Fruit fly (Drosophila melanogaster): ENCODE results near the gene CG32547.

Gene CG32547

dm6 chrX:18405567-18406059 is 73.7 kb downstream of the CG32547 start (continued):
- TF ChIP-seq CG8359 (GFP tag; optimal IDR thresholded peaks at IDR 0.05; ENCODE audit: borderline replicate concordance), result no peak
- TF ChIP-seq wdn (GFP tag; IDR thresholded peaks at IDR 0.05), result 0 out of 2 replicates have a peak, but pooled peaks have one; percentile 25
- TF ChIP-seq CG6791 (GFP tag; IDR thresholded peaks at IDR 0.05; ENCODE audit: partially characterized antibody), result no peak
- TF ChIP-seq unc-4 (GFP tag; IDR thresholded peaks at IDR 0.05; ENCODE audit: partially characterized antibody), result no peak
- TF ChIP-seq CG12236 (GFP tag; optimal IDR thresholded peaks at IDR 0.05), result no peak
- TF ChIP-seq NC2β (GFP tag; optimal IDR thresholded peaks at IDR 0.05), result no peak
- peak; percentile 45 for TF ChIP-seq CG6654 (GFP tag; optimal IDR thresholded peaks at IDR 0.05)
- TF ChIP-seq CG4424 (GFP tag; optimal IDR thresholded peaks at IDR 0.05), result peak; percentile 77
- TF ChIP-seq Oli (tag; optimal IDR thresholded peaks at IDR 0.05), result peak; percentile 85
- TF ChIP-seq CG7786 (GFP tag; optimal IDR thresholded peaks at IDR 0.05), result peak; percentile 15
- no peak for TF ChIP-seq Fer2 (tag; optimal IDR thresholded peaks at IDR 0.05)
- peak; percentile 20 for TF ChIP-seq Atf3 (GFP tag; optimal IDR thresholded peaks at IDR 0.05)
- peak; percentile 41 for TF ChIP-seq chn (GFP tag; optimal IDR thresholded peaks at IDR 0.05)
- peak; percentile 35; the same call in 1 of the 2 replicates for TF ChIP-seq E2f2 (GFP tag; IDR thresholded peaks at IDR 0.05)
- TF ChIP-seq ind (GFP tag; optimal IDR thresholded peaks at IDR 0.05), result peak; percentile 59
- no peak for TF ChIP-seq B-H2 (GFP tag; optimal IDR thresholded peaks at IDR 0.05)
- TF ChIP-seq bab2 (GFP tag; optimal IDR thresholded peaks at IDR 0.05), result peak; percentile 27
- no peak for TF ChIP-seq da (GFP tag; optimal IDR thresholded peaks at IDR 0.05)
- peak; percentile 48 for TF ChIP-seq Drgx (GFP tag; IDR thresholded peaks at IDR 0.05)
- TF ChIP-seq CG14014 (GFP tag; IDR thresholded peaks at IDR 0.05), result no peak
- TF ChIP-seq Hsf (GFP tag; optimal IDR thresholded peaks at IDR 0.05), result peak; percentile 70
- no peak for TF ChIP-seq CG6683 (GFP tag; optimal IDR thresholded peaks at IDR 0.05)
- no peak for TF ChIP-seq CG7271 (tag; optimal IDR thresholded peaks at IDR 0.05)
- no peak for TF ChIP-seq sug (tag; optimal IDR thresholded peaks at IDR 0.05)
- TF ChIP-seq Hr39 (optimal IDR thresholded peaks at IDR 0.05), result no peak
- no peak for TF ChIP-seq her (GFP tag; optimal IDR thresholded peaks at IDR 0.05)
- no peak for TF ChIP-seq Dref (GFP tag; IDR thresholded peaks at IDR 0.05)
- TF ChIP-seq bsh (GFP tag; optimal IDR thresholded peaks at IDR 0.05), result peak in 1 of 2 experiments; percentile 81
- TF ChIP-seq peb (GFP tag; IDR thresholded peaks at IDR 0.05), result peak; percentile 35; the same call in 1 of the 2 replicates
- no peak for TF ChIP-seq Poxn (GFP tag; IDR thresholded peaks at IDR 0.05)
- peak; percentile 81 for TF ChIP-seq fd96Cb (tag; optimal IDR thresholded peaks at IDR 0.05)
- TF ChIP-seq CG13424 (tag; optimal IDR thresholded peaks at IDR 0.05), result peak; percentile 76
- peak; percentile 11 for TF ChIP-seq Dad (GFP tag; optimal IDR thresholded peaks at IDR 0.05)
- TF ChIP-seq CG13894 (tag; optimal IDR thresholded peaks at IDR 0.05), result no peak
- TF ChIP-seq jumu (GFP tag; optimal IDR thresholded peaks at IDR 0.05), result no peak
- TF ChIP-seq Awh (GFP tag; IDR thresholded peaks at IDR 0.05), result 0 out of 2 replicates have a peak, but pooled peaks have one; percentile 44
- TF ChIP-seq CG31441 (GFP tag; IDR thresholded peaks at IDR 0.05), result peak; percentile 90
- peak; percentile 22 for TF ChIP-seq Atf-2 (GFP tag; optimal IDR thresholded peaks at IDR 0.05)
- TF ChIP-seq CG10209 (GFP tag; optimal IDR thresholded peaks at IDR 0.05), result peak; percentile 52
- TF ChIP-seq sens-2 (GFP tag; IDR thresholded peaks at IDR 0.05), result peak; percentile 42; the same call in 1 of the 2 replicates
- TF ChIP-seq schlank (tag; optimal IDR thresholded peaks at IDR 0.05), result no peak
- TF ChIP-seq ab (GFP tag; optimal IDR thresholded peaks at IDR 0.05), result peak; percentile 40
- no peak; the same call in 1 of the 2 replicates for TF ChIP-seq klu (GFP tag; IDR thresholded peaks at IDR 0.05)
- TF ChIP-seq H15 (GFP tag; IDR thresholded peaks at IDR 0.05), result no peak
- no peak for TF ChIP-seq amos (GFP tag; IDR thresholded peaks at IDR 0.05; ENCODE audit: partially characterized antibody)
- no peak for TF ChIP-seq stwl (tag; optimal IDR thresholded peaks at IDR 0.05)
- TF ChIP-seq CG10565 (GFP tag; optimal IDR thresholded peaks at IDR 0.05), result no peak
- TF ChIP-seq Xbp1 (GFP tag; optimal IDR thresholded peaks at IDR 0.05), result peak; percentile 69

All from whole organism, embryonic.